Fruit fly (Drosophila melanogaster): ENCODE measurements around the gene Wdr92.
"Not testable (repeated sequence)": the region's sequence is repeated elsewhere in the genome, so short reads cannot be mapped to it uniquely, and the experiment has no call there.

Wdr92 gene

DNA sequence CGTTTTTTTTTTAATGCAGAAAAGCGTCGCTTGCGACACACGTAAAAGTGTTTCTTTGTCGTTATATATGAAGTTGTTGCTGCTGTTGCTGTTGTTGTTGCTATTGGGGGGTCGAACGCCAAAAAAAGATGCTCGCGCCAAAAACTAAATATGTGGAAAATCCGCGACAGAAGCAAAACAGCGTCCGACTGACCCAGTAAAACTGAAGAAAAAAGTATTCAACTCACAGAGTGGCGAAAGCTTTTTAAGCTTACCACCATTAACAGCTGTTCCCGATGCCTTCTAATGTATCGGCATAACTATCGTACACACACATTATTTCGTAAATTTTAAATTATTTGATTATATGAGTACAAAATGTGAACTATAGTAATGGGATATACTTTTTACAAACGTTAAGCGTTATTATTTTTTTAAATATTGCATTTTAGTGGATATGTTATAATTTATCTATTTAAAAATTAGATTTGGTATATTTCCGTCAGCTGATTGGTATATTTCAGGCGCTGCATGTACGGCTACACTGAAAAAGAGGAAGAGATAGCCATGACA, at the start of gene Wdr92, which contains the start of gene Prestin:
Gene Wdr92, plus strand, starts transcription at position 535 of the 552 bp plus-strand sequence.
Gene Prestin, minus strand, starts transcription at position 204 of the 552 bp plus-strand sequence.
- TF ChIP-seq noc (tag; optimal IDR thresholded peaks at IDR 0.05) = peak; percentile 56

dm6 chr3L:17858174-17858573, 49.8 kb upstream of the Wdr92 start, which contains the start of gene CG34002:
Gene CG34002 (plus strand): TSS chr3L:17858474.
- not testable (repeated sequence) for TF ChIP-seq noc (tag; optimal IDR thresholded peaks at IDR 0.05)

dm6 chr3L:17878781-17879360, 29.1 kb upstream of the Wdr92 start, which contains the start of gene CG7408:
Gene CG7408 (plus strand): TSS chr3L:17879096.
- no peak for TF ChIP-seq noc (tag; optimal IDR thresholded peaks at IDR 0.05)

- no peak for TF ChIP-seq noc (tag; optimal IDR thresholded peaks at IDR 0.05)
Measured at dm6 chr3L:17884276-17884675, 23.7 kb upstream of the Wdr92 start, which contains the start of gene CG5506. Gene CG5506 (minus strand): TSS chr3L:17884376.

dm6 chr3L:17886545-17886944, 21.4 kb upstream of the Wdr92 start, which contains the start of gene CG16775:
Gene CG16775 (minus strand): TSS chr3L:17886645.
- TF ChIP-seq noc (tag; optimal IDR thresholded peaks at IDR 0.05) = no peak

DNA sequence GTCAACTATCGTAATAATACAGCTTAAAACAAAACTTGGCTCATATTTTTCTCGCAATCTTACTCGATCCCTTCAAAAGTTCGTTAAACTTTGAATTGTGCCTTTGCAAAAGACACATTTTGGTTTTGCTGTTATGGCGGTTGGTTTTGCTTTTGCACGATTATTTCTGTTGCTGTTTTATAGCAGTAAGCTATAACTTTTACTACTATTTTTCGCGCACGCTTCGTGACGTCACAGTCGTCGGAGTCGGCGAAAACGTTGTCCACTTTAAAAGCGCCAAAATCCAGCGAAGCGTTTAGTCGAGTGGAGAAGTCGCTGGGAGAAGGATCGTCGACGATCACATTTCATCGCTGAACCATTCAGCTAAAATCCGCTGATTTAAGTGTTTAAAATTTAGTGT, 20.6 kb upstream of the Wdr92 start, which contains the start of gene CG7402:
Gene CG7402, plus strand, starts transcription at position 313 of the 400 bp plus-strand sequence.
- TF ChIP-seq noc (tag; optimal IDR thresholded peaks at IDR 0.05) = no peak

DNA sequence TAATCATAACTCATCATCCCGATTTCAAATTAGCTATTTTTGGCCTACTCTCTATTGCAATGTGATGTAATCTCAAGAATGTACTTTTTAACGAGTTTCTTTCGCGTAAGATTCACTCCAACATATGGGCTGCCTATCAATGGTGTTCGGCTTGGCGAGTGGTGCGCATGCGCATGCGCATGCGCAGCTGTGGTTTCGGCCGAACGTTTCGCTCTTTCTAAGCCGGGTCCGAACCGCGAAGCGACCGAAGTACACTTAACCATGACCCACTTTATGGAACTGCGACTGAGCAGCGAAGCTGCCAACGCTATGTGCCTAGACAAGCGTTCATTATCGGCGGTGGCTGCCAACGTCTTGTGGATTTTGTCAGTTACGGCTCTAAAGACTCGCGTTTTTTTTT, 14.3 kb upstream of the Wdr92 start:
- no peak for TF ChIP-seq noc (tag; optimal IDR thresholded peaks at IDR 0.05)

dm6 chr3L:17895815-17896275, 12.1 kb upstream of the Wdr92 start, which contains the start of gene Tsp74F:
Gene Tsp74F (minus strand): TSS chr3L:17895862.
- TF ChIP-seq noc (tag; optimal IDR thresholded peaks at IDR 0.05) = no peak

dm6 chr3L:17898606-17899005, 9.3 kb upstream of the Wdr92 start:
- TF ChIP-seq noc (tag; optimal IDR thresholded peaks at IDR 0.05) = no peak

- TF ChIP-seq noc (tag; optimal IDR thresholded peaks at IDR 0.05) = peak; percentile 63
Measured at dm6 chr3L:17902186-17902585, 5.8 kb upstream of the Wdr92 start.

dm6 chr3L:17902621-17903020, 5.3 kb upstream of the Wdr92 start:
- no peak for TF ChIP-seq noc (tag; optimal IDR thresholded peaks at IDR 0.05)

dm6 chr3L:17903813-17904416, 4.0 kb upstream of the Wdr92 start:
- peak; percentile 47 for TF ChIP-seq noc (tag; optimal IDR thresholded peaks at IDR 0.05)

DNA sequence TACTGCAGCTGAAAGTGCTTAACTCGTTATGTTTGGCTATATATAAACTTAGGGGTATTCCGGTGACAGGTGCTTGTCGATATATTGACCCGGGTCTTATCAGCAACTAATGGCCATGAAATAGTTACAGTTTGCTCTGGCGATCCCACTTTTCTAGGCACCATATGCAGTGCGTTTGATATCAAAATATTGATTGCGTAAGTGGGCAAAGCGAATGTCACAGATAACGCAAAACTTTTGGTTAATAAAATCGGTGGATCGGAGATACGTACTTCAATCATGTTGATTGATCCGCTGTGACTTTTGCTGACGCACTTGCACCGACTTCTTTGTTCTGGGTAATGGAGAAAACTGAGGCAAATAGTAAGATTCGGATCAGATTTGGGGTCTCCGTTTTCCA, 3.4 kb upstream of the Wdr92 start:
- no peak for TF ChIP-seq noc (tag; optimal IDR thresholded peaks at IDR 0.05)

DNA sequence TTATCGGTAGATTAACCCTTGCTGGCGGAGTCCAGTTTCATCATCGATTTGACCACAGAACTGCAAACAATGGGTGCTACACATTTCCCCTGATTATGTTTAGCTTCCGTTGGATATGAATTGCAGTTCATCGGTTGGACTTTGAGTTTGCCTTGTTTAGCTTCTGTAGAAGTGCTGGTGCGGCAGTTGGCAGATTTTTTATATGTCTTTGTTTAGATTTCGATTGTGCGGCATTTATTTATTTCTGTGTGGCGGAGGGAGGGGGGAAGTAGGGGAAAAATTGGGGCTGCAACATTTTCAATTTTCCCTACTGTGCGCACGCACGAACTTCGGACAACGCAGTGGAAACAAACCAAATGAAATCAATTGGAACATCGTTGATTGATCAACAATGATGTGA, 2.2 kb upstream of the Wdr92 start:
- TF ChIP-seq noc (tag; optimal IDR thresholded peaks at IDR 0.05) = no peak

DNA sequence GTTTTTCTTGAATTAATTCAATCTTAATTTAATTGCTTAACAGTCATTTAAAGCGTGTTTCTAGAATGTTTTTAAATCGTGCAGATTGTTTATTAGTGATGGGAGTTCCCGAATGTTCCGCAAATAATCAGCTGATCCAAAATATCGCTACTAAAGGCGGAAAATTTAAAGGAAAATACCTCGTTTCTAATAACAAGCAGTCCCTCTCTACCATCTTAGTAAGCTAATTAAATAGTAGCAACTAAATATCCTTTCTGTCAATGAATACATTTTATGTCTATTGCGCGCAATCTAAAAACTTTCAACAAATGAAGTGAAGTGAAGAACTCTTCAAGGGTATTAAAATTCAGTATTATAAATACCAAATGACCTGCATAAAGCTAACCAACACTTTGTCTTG, 4.5 kb downstream of the Wdr92 start, which contains the start of gene CG5290:
Gene CG5290, minus strand, starts transcription at position 118 of the 400 bp plus-strand sequence.
- peak; percentile 14 for TF ChIP-seq noc (tag; optimal IDR thresholded peaks at IDR 0.05)

DNA sequence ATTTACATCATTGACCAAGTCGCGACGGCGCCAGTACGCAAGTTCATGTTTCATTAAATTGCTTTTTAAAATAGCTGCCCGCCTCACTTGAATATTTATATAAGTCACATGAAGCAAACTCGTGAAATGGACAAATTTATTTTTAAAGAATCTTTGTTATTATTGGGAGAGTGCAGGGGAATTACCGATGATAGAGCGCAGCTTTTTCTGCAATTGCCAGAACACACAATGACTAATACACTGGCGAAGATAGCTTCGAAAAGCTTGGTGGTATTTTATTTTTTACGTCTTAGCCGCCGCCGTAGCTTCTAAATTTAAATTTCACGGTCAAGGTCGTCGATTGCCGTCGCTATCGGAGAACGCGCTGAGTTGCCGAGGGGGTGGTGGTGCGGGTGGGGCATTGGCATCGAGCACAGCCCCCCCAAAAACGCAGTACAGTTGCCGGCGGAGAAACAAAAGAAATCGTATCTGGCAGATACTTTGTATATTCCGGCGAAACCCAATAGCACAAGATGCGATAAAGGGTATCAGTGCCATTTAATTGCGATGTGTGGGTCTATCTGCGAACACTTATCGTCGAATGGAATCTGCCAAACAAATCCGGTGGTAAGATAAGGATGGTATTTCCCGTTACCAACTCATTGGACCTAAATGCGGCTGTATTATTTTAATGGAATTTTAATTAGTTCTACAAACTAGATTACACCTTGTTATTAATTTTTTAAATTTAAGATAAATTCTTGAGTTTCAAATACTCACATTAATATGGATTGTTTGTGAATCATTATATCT, 5.2 kb downstream of the Wdr92 start:
- TF ChIP-seq noc (tag; optimal IDR thresholded peaks at IDR 0.05) = peak; percentile 65
